Worm (Caenorhabditis elegans): ENCODE data around the gene T23G5.3.

Gene T23G5.3

DNA sequence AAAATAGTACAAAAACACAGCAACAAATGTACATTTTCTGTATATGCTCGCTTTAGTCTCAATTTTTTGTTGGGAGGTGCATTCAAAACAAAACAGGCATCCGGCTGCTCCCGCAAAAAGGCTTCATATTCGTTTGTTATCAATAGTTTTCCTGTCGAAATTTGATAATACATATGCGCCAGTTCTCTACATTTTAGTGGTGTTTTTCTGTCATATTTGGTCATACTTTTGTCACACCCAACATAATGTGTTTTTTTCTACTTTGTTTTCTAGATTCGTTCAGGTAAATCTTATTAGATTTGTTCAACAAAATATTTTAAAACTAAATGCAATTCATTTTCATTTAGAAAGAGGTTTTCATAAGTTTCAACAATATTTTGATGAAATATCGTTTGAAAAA lies 27.4 kb upstream of the T23G5.3 start:
- TF ChIP-seq hlh-30 (tag; optimal IDR thresholded peaks at IDR 0.05; ENCODE audit: insufficient read depth) (no peak), ref-2 (tag; optimal IDR thresholded peaks at IDR 0.05) (no peak), ceh-22 (tag; optimal IDR thresholded peaks at IDR 0.05) (no peak), K09A11.1 (tag; optimal IDR thresholded peaks at IDR 0.05; ENCODE audit: insufficient read depth) (no peak), npax-4 (tag; optimal IDR thresholded peaks at IDR 0.05) (no peak), elt-2 (tag; optimal IDR thresholded peaks at IDR 0.05) (no peak), ceh-30 (tag; optimal IDR thresholded peaks at IDR 0.05) (no peak), zip-5 (tag; optimal IDR thresholded peaks at IDR 0.05) (no peak), syd-9 (tag; optimal IDR thresholded peaks at IDR 0.05) (no peak)

DNA sequence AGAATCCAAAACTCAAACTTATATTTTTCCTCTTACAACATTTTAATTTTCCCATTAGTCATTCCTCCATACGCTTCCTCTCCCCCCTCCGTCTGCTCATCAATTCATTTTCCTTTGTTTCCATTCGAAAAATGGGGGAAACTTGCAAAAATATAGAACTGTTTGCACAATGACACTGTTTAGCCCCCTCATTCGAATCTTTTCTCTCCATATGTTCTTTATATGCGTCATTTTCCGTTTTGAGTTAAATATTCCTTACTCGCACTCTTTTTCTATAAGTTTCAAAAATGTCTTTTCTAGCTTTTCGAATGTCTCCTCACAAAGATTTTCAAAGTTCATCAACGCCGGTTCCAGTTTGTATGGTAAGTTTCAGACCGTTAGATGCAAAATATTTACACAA lies 25.9 kb upstream of the T23G5.3 start, which contains the start of gene M01A8.1:
Gene M01A8.1 (plus strand): TSS at position 301 of the 400 bp plus-strand sequence.
- no peak for TF ChIP-seq fkh-6 (tag; optimal IDR thresholded peaks at IDR 0.05)

DNA sequence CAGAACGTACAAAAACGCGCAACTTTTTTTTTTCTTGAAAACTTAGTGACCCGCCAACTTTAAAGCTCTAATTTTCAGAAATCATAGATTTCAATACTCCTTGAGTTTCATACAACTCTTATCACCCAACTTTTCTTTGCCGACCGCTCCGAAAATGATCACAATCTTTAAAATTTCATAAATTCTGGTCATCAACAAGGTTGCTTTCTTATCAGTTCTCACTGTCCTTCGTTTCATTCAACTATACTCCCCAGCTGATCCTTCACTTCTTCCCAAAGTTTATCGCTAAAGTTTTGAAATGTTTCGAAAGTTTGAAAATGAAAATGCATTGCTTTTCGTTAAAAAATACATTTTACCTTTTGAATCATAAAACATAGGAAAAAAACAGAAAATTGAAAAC lies 24.7 kb upstream of the T23G5.3 start:
- TF ChIP-seq Y22D7AL.16 (tag; optimal IDR thresholded peaks at IDR 0.05) = no peak
- TF ChIP-seq ceh-45 (GFP tag; IDR thresholded peaks at IDR 0.05) = no peak
- TF ChIP-seq syd-9 (tag; optimal IDR thresholded peaks at IDR 0.05) = no peak
- no peak for TF ChIP-seq C08G9.2 (tag; optimal IDR thresholded peaks at IDR 0.05)
- no peak for TF ChIP-seq madf-2 (tag; optimal IDR thresholded peaks at IDR 0.05)
- TF ChIP-seq F13H6.1 (tag; optimal IDR thresholded peaks at IDR 0.05) = no peak

DNA sequence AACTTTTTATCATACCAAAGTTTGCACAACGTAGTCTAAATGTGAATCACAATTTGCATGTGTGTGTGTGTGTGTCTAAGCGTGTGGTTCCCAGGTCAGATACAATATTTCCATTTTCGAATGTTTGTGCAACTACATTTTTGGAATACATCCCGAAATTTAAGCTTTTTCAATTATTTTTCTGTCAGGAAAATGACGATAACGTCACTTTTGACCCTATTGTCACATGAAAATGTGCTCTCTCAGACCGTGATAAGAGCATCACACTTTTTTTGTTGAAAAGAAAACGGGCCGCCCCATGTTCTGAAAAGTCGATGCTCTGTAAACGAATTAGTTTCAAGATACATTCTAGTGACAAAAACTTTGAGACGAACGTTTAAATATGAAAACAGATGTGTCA lies 23.9 kb upstream of the T23G5.3 start:
- TF ChIP-seq unc-86 (tag; optimal IDR thresholded peaks at IDR 0.05) = no peak

DNA sequence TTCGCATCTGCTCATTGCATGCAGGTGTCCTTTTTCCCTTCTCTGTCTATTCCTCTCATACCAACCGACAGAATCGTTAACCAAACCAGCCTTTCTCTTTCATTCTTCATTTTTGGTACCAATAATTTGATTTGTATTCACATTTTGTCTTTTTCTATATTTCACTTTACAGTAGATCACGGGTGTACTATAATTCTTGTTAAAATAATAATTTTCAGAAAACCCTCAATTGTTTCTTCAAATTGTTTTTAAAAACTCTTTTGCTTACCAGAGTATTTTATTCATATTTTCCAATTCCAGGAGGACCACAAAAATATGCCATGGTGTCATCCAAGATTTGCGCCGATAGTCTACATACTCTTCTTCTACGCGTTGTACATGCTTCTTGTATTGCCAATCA lies 19.7 kb upstream of the T23G5.3 start, which contains the start of gene T02C1.2:
Gene T02C1.2 (plus strand): TSS at position 301 of the 400 bp plus-strand sequence.
- TF ChIP-seq hlh-15 (tag; optimal IDR thresholded peaks at IDR 0.05) = no peak
- no peak for TF ChIP-seq odd-2 (tag; optimal IDR thresholded peaks at IDR 0.05)
- no peak for TF ChIP-seq ceh-14 (tag; optimal IDR thresholded peaks at IDR 0.05)
- TF ChIP-seq lin-11 (tag; optimal IDR thresholded peaks at IDR 0.05) = no peak
- TF ChIP-seq pag-3 (tag; optimal IDR thresholded peaks at IDR 0.05; ENCODE audit: borderline replicate concordance) = no peak
- no peak for TF ChIP-seq zip-5 (tag; optimal IDR thresholded peaks at IDR 0.05)
- no peak for TF ChIP-seq elt-2 (tag; optimal IDR thresholded peaks at IDR 0.05)
- no peak for TF ChIP-seq hlh-13 (GFP tag; optimal IDR thresholded peaks at IDR 0.05)
- TF ChIP-seq unc-55 (GFP tag; optimal IDR thresholded peaks at IDR 0.05) = no peak
- TF ChIP-seq pha-4 (tag; optimal IDR thresholded peaks at IDR 0.05) = no peak
- no peak for TF ChIP-seq madf-2 (tag; optimal IDR thresholded peaks at IDR 0.05)
- no peak for TF ChIP-seq fax-1 (tag; optimal IDR thresholded peaks at IDR 0.05)
- TF ChIP-seq hlh-6 (tag; optimal IDR thresholded peaks at IDR 0.05) = no peak
- TF ChIP-seq syd-9 (tag; optimal IDR thresholded peaks at IDR 0.05) = no peak
- TF ChIP-seq ztf-16 (tag; optimal IDR thresholded peaks at IDR 0.05) = no peak
- TF ChIP-seq mec-3 (tag; optimal IDR thresholded peaks at IDR 0.05; ENCODE audit: borderline replicate concordance) = no peak
- TF ChIP-seq K02D7.2 (tag; optimal IDR thresholded peaks at IDR 0.05) = no peak
- TF ChIP-seq pha-2 (tag; optimal IDR thresholded peaks at IDR 0.05) = no peak
- no peak for TF ChIP-seq pqm-1 (tag; optimal IDR thresholded peaks at IDR 0.05)
- TF ChIP-seq ceh-6 (GFP tag; optimal IDR thresholded peaks at IDR 0.05) = no peak

DNA sequence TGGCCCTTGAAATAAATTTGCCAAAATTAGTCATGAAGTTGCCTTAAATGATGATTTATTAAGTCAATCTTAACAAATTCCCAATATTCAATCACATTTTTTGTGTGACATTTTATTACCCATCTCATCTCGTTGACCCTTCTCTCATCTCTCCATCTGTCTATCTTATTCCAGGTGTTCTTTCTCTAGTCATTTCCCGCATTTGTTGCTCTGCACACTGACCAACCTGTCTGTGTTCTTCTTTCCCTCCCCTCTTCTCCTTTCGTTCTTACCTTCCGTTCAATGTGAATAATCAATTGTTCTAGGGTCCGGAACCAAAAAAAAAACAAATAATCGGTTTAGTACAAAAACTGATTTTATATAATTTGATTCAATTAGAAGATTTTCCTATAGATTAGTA lies 16.1 kb upstream of the T23G5.3 start, which contains the start of gene T02C1.1:
Gene T02C1.1 (plus strand): TSS at position 305 of the 400 bp plus-strand sequence.
- TF ChIP-seq ceh-34 (tag; optimal IDR thresholded peaks at IDR 0.05) (no peak), ceh-9 (tag; optimal IDR thresholded peaks at IDR 0.05) (no peak), dve-1 (tag; optimal IDR thresholded peaks at IDR 0.05) (no peak), ceh-45 (GFP tag; IDR thresholded peaks at IDR 0.05) (no peak), ama-1 (optimal IDR thresholded peaks at IDR 0.05) (no peak), fkh-10 (GFP tag; optimal IDR thresholded peaks at IDR 0.05) (no peak), pros-1 (tag; optimal IDR thresholded peaks at IDR 0.05) (no peak), F13H6.1 (tag; optimal IDR thresholded peaks at IDR 0.05) (no peak), C38D4.7 (GFP tag; optimal IDR thresholded peaks at IDR 0.05) (no peak), hlh-30 (tag; optimal IDR thresholded peaks at IDR 0.05; ENCODE audit: insufficient read depth) (no peak), odd-2 (tag; optimal IDR thresholded peaks at IDR 0.05) (no peak), K09A11.1 (tag; optimal IDR thresholded peaks at IDR 0.05; ENCODE audit: insufficient read depth) (no peak), ceh-30 (tag; optimal IDR thresholded peaks at IDR 0.05) (no peak), syd-9 (tag; optimal IDR thresholded peaks at IDR 0.05) (no peak), ceh-19 (GFP tag; optimal IDR thresholded peaks at IDR 0.05) (no peak), rnt-1 (tag; optimal IDR thresholded peaks at IDR 0.05) (no peak), ceh-2 (tag; optimal IDR thresholded peaks at IDR 0.05) (no peak)
